Worm (Caenorhabditis elegans) whole organism, early embryonic: ENCODE data around the gene ceh-90.

ENCODE experiments used
- ama-1 ChIP-seq: fragments of 150-350 bp; optimal IDR thresholded peaks from 2 replicates; lab custom pipeline; 2014
- ceh-36 ChIP-seq: sonication (generic microtip); optimal IDR thresholded peaks from 2 replicates; lab custom pipeline; 2016; ENCODE audit warnings: missing genetic modification characterization, inconsistent platforms, missing compliant biosample characterization
- ets-7 ChIP-seq: sonication (generic microtip); optimal IDR thresholded peaks from 2 replicates; lab custom pipeline; 2016; ENCODE audit warnings: missing genotype, missing genetic modification characterization, missing compliant biosample characterization
- flt-1 ChIP-seq: fragments of 200-800 bp; sonication (Bioruptor generic); IDR thresholded peaks from 2 replicates; pipeline ENCODE4 v1.3.6; 2022; ENCODE audit warnings: missing genetic modification characterization, missing compliant biosample characterization
- hnd-1 ChIP-seq: sonication (generic microtip); optimal IDR thresholded peaks from 2 replicates; lab custom pipeline; 2016; ENCODE audit warnings: missing genetic modification characterization, missing compliant biosample characterization
- pes-1 ChIP-seq: fragments of 200-800 bp; sonication (Bioruptor generic); IDR thresholded peaks from 2 replicates; pipeline ENCODE4 v1.3.6; 2022; ENCODE audit warnings: missing genetic modification reagents, missing genetic modification characterization, missing compliant biosample characterization
- tra-4 ChIP-seq: sonication (generic microtip); optimal IDR thresholded peaks from 2 replicates; lab custom pipeline; 2017; ENCODE audit warnings: missing genetic modification characterization, missing compliant biosample characterization

- TF ChIP-seq ama-1 (no peak), tra-4 (tag; lab: Kevin White, UChicago) (no peak), pes-1 (GFP tag; lab: Robert Waterston, UW) (no peak), flt-1 (GFP tag; lab: Robert Waterston, UW) (no peak), ets-7 (tag; lab: Kevin White, UChicago) (no peak), ceh-36 (no peak), hnd-1 (tag; lab: Kevin White, UChicago) (no peak)
Measured at ce11 chrX:14140040-14140439, 16.8 kb downstream of the ceh-90 start, which contains the start of gene nkat-1.
